Worm (Caenorhabditis elegans) whole organism, mixed stage, embryonic: ENCODE measurements around the gene F43E2.11.

ENCODE experiments used
- lsy-2 ChIP-seq: fragments of 150-350 bp; optimal IDR thresholded peaks from 2 replicates; lab custom pipeline; 2014; ENCODE audit warnings: missing biosample characterization, missing genetic modification characterization
- snpc-4 ChIP-seq: fragments of 150-350 bp; optimal IDR thresholded peaks from 2 replicates; lab custom pipeline; 2014; ENCODE audit warnings: missing biosample characterization, missing genetic modification characterization
- unc-62 ChIP-seq: fragments of 150-350 bp; optimal IDR thresholded peaks from 2 replicates; lab custom pipeline; 2014; ENCODE audit warnings: missing biosample characterization, missing genetic modification reagents, missing genetic modification characterization

DNA sequence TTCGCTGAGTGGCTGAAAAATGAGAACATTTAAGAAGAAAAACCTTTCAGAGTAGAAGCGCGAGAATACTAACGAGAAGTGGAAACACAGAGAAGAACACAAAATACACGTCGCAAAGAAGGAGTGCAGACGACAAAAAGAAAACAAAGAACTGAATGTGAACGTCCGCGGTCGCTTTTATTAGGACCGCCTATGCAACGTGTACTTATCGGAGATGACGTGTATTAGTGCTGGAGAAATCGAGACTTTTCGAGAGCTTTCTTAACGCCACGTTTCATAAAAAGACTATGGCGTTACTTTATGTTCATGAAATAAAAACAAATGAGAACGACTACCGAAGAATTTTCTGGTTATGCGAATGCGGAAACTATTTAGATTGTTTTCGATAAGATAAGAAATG is 17.6 kb downstream of the F43E2.11 start, which contains the start of gene hsp-4:
- TF ChIP-seq unc-62 (GFP tag; lab: Kevin White, UChicago) = no peak
- TF ChIP-seq lsy-2 (tag; lab: Kevin White, UChicago) = no peak
- no peak for TF ChIP-seq snpc-4
